Fruit fly (Drosophila melanogaster) whole organism, embryonic: Measurements from ENCODE around the gene CG33090.

Source experiments
- CG13894 ChIP-seq: fragments of 200-800 bp; sonication (Bioruptor generic); optimal IDR thresholded peaks from 3 replicates; lab custom pipeline; 2018; ENCODE audit warnings: missing biosample characterization, mild to moderate bottlenecking, missing genetic modification characterization, moderate library complexity
- CG33557 ChIP-seq: fragments of 200-800 bp; sonication (Bioruptor generic); optimal IDR thresholded peaks from 2 replicates; lab custom pipeline; 2019; ENCODE audit warnings: missing biosample characterization, mild to moderate bottlenecking, missing genetic modification characterization, moderate library complexity
- hkb ChIP-seq, 2 experiments: fragments of 200-800 bp in 1 of 2; fragments of >200 bp in 1 of 2; sonication (Bioruptor generic) in 1 of 2; IDR thresholded peaks in 1 of 2; optimal IDR thresholded peaks in 1 of 2; 2 replicates each; pipeline versions ENCODE4 v1.3.6 to Lab custom; 2017 to 2022; ENCODE audit warnings: missing biosample characterization in 1 of 2, missing genetic modification characterization in 1 of 2
- tup ChIP-seq: fragments of 200-800 bp; sonication (Bioruptor generic); optimal IDR thresholded peaks from 2 replicates; lab custom pipeline; 2016; ENCODE audit warnings: missing biosample characterization, mild to moderate bottlenecking, missing genetic modification characterization, moderate library complexity

DNA sequence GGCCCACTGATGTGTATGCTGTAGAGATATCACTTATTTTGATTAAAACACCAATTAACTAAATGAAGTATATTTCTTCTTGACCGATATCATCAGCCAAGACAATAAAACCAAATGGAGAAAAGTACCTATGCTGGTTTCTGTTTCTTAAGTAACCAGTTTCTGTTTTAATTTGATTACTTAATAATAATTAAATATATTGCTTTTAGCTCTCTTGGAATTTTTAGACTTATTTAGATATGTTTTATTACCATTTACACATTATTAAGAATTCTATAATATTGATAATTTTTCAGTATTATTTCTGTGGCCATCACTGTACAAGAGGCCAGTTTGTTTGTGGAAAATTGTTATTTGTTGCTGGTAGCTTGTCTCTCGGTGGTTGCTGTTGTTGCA lies 33.3 kb downstream of the CG33090 start:
- TF ChIP-seq CG13894 (tag; lab: Kevin White, UChicago): no peak
- TF ChIP-seq hkb (optimal IDR thresholded peaks at IDR 0.05; lab: Kevin White, UChicago): no peak
- peak; percentile 63 for TF ChIP-seq hkb (GFP tag; IDR thresholded peaks at IDR 0.05; lab: Robert Waterston, UW)
- no peak for TF ChIP-seq tup
- TF ChIP-seq CG33557 (GFP tag; lab: Kevin White, UChicago): no peak
